Worm (Caenorhabditis elegans) whole organism, L4 larva: ENCODE results near the gene srg-62.

Source experiments
- F10B5.3 ChIP-seq: sonication (generic microtip); optimal IDR thresholded peaks from 2 replicates; lab custom pipeline; 2016; ENCODE audit warnings: mild to moderate bottlenecking, missing genetic modification characterization, missing compliant biosample characterization
- Y5F2A.4 ChIP-seq: fragments of 200-800 bp; sonication (Bioruptor generic); optimal IDR thresholded peaks from 2 replicates; lab custom pipeline; 2018; ENCODE audit warnings: mild to moderate bottlenecking, missing genetic modification characterization, missing compliant biosample characterization
- gei-8 ChIP-seq: fragments of 200-800 bp; sonication (Bioruptor generic); optimal IDR thresholded peaks from 2 replicates; lab custom pipeline; 2018; ENCODE audit warnings: mild to moderate bottlenecking, missing genetic modification characterization, missing compliant biosample characterization
- lim-7 ChIP-seq: fragments of 200-800 bp; sonication (Bioruptor generic); IDR thresholded peaks from 2 replicates; pipeline ENCODE4 v1.3.6; 2022; ENCODE audit warnings: missing genetic modification characterization, missing compliant biosample characterization
- lin-29 ChIP-seq: fragments of 200-800 bp; sonication (Bioruptor generic); IDR thresholded peaks from 2 replicates; pipeline ENCODE4 v1.3.6; 2022; ENCODE audit warnings: missing genetic modification reagents, missing genetic modification characterization, missing compliant biosample characterization
- lin-38 ChIP-seq: fragments of 200-800 bp; sonication (Bioruptor generic); IDR thresholded peaks from 2 replicates; pipeline ENCODE4 v1.3.6; 2022; ENCODE audit warnings: missing genetic modification reagents, missing genetic modification characterization, missing compliant biosample characterization
- mep-1 ChIP-seq: fragments of 150-350 bp; sonication (generic microtip); optimal IDR thresholded peaks from 3 replicates; lab custom pipeline; 2014; ENCODE audit warnings: missing biosample characterization, missing genetic modification characterization
- mes-2 ChIP-seq: sonication (generic microtip); optimal IDR thresholded peaks from 2 replicates; lab custom pipeline; 2016; ENCODE audit warnings: missing genotype, mild to moderate bottlenecking, missing genetic modification characterization, missing compliant biosample characterization; ENCODE audit not compliant: poor library complexity, severe bottlenecking
- mxl-3 ChIP-seq: fragments of 200-800 bp; sonication (Bioruptor generic); optimal IDR thresholded peaks from 2 replicates; lab custom pipeline; 2018; ENCODE audit warnings: mild to moderate bottlenecking, missing genetic modification characterization, missing compliant biosample characterization
- nhr-237 ChIP-seq: sonication (generic microtip); optimal IDR thresholded peaks from 2 replicates; lab custom pipeline; 2017; ENCODE audit warnings: missing biosample characterization, missing genetic modification characterization
- nhr-41 ChIP-seq: fragments of 200-800 bp; sonication (Bioruptor generic); IDR thresholded peaks from 2 replicates; pipeline ENCODE4 v1.3.6; 2022; ENCODE audit warnings: missing genetic modification reagents, missing genetic modification characterization, missing compliant biosample characterization
- set-16 ChIP-seq: fragments of 200-800 bp; sonication (Bioruptor generic); IDR thresholded peaks from 2 replicates; pipeline ENCODE4 v1.3.6; 2022; ENCODE audit warnings: missing genetic modification reagents, missing genetic modification characterization, missing compliant biosample characterization

Gene srg-62

ce11 chrV:2694389-2694788, 47.8 kb downstream of the srg-62 start, which contains the start of gene Y45G12B.2 (continued):
- TF ChIP-seq lim-7 (GFP tag; lab: Robert Waterston, UW), result 0 out of 2 replicates have a peak, but pooled peaks have one; percentile 21
- TF ChIP-seq mep-1 (tag; lab: Kevin White, UChicago), result peak; percentile 63
- no peak for TF ChIP-seq lin-29 (GFP tag; lab: Robert Waterston, UW)
- no peak for TF ChIP-seq Y5F2A.4 (GFP tag; lab: Kevin White, UChicago)
- TF ChIP-seq nhr-41 (GFP tag; lab: Robert Waterston, UW), result no peak
- TF ChIP-seq nhr-237 (tag; lab: Kevin White, UChicago), result no peak

- TF ChIP-seq lin-38 (GFP tag; lab: Robert Waterston, UW), result peak; percentile 60
These were observed 50.5 kb downstream of the srg-62 start for ce11 chrV:2691703-2692102.

- TF ChIP-seq F10B5.3 (tag; lab: Kevin White, UChicago) (no peak), nhr-237 (tag; lab: Kevin White, UChicago) (no peak), mxl-3 (GFP tag; lab: Kevin White, UChicago) (no peak), mes-2 (no peak)
These were observed 51.2 kb downstream of the srg-62 start for ce11 chrV:2690948-2691347.

- TF ChIP-seq gei-8 (GFP tag; lab: Kevin White, UChicago) (no peak), set-16 (GFP tag; lab: Robert Waterston, UW) (peak; percentile 59)
These were observed 51.7 kb downstream of the srg-62 start for ce11 chrV:2690478-2690877.
